Worm (Caenorhabditis elegans) whole organism, young adult: ENCODE results near the gene frh-1.

Source experiments
- C06A6.2 ChIP-seq: fragments of 200-800 bp; sonication (Bioruptor generic); conservative IDR thresholded peaks from 2 replicates; pipeline ENCODE4 v1.3.6; 2022; ENCODE audit warnings: missing genetic modification characterization, missing compliant biosample characterization
- C17E4.6 ChIP-seq: fragments of 200-800 bp; sonication (Bioruptor generic); IDR thresholded peaks from 2 replicates; pipeline ENCODE4 v1.3.6; 2022; ENCODE audit warnings: missing genetic modification reagents, missing genetic modification characterization, missing compliant biosample characterization
- F10E7.11 ChIP-seq: sonication (generic microtip); optimal IDR thresholded peaks from 2 replicates; lab custom pipeline; 2017; ENCODE audit warnings: mild to moderate bottlenecking, missing genetic modification characterization, moderate library complexity, missing compliant biosample characterization
- F33H1.4 ChIP-seq: fragments of 200-800 bp; sonication (Bioruptor generic); IDR thresholded peaks from 2 replicates; pipeline ENCODE4 v1.3.6; 2022; ENCODE audit warnings: missing genetic modification reagents, missing genetic modification characterization, missing compliant biosample characterization
- F57C9.4 ChIP-seq: sonication (generic microtip); optimal IDR thresholded peaks from 2 replicates; lab custom pipeline; 2017; ENCODE audit warnings: mild to moderate bottlenecking, missing genetic modification characterization, missing compliant biosample characterization
- T07F8.4 ChIP-seq: sonication (generic microtip); optimal IDR thresholded peaks from 2 replicates; lab custom pipeline; 2016; ENCODE audit warnings: mild to moderate bottlenecking, missing genetic modification characterization, moderate library complexity, missing compliant biosample characterization
- Y53G8AR.9 ChIP-seq: fragments of 200-800 bp; sonication (Bioruptor generic); conservative IDR thresholded peaks from 2 replicates; pipeline ENCODE4 v1.3.6; 2022; ENCODE audit warnings: missing genetic modification reagents, missing genetic modification characterization, missing compliant biosample characterization
- Y56A3A.18 ChIP-seq: fragments of 200-800 bp; sonication (Bioruptor generic); IDR thresholded peaks from 2 replicates; pipeline ENCODE4 v1.3.6; 2022; ENCODE audit warnings: missing genetic modification reagents, missing genetic modification characterization, missing compliant biosample characterization
- attf-3 ChIP-seq: fragments of 200-800 bp; sonication (Bioruptor generic); conservative IDR thresholded peaks from 2 replicates; pipeline ENCODE4 v1.3.6; 2022; ENCODE audit warnings: missing genetic modification reagents, missing genetic modification characterization, missing compliant biosample characterization
- attf-6 ChIP-seq: fragments of 200-800 bp; sonication (Bioruptor generic); IDR thresholded peaks from 2 replicates; pipeline ENCODE4 v1.3.6; 2022; ENCODE audit warnings: missing genetic modification reagents, missing genetic modification characterization, missing compliant biosample characterization
- ceh-58 ChIP-seq: fragments of 200-800 bp; sonication (Bioruptor generic); IDR thresholded peaks from 2 replicates; pipeline ENCODE4 v1.3.6; 2022; ENCODE audit warnings: missing genetic modification characterization, missing compliant biosample characterization
- dpff-1 ChIP-seq: sonication (generic microtip); optimal IDR thresholded peaks from 2 replicates; lab custom pipeline; 2017; ENCODE audit warnings: mild to moderate bottlenecking, missing genetic modification characterization, missing compliant biosample characterization
- dpl-1 ChIP-seq: fragments of 150-350 bp; optimal IDR thresholded peaks from 2 replicates; lab custom pipeline; 2014; ENCODE audit warnings: missing biosample characterization, missing genetic modification reagents, missing genetic modification characterization
- egl-44 ChIP-seq: fragments of 200-800 bp; sonication (Bioruptor generic); IDR thresholded peaks from 2 replicates; pipeline ENCODE4 v1.3.6; 2022; ENCODE audit warnings: missing genetic modification reagents, missing genetic modification characterization, missing compliant biosample characterization
- gei-17 ChIP-seq: fragments of 200-800 bp; sonication (Bioruptor generic); optimal IDR thresholded peaks from 2 replicates; lab custom pipeline; 2018; ENCODE audit warnings: mild to moderate bottlenecking, missing genetic modification characterization, missing compliant biosample characterization
- hlh-26 ChIP-seq: fragments of 200-800 bp; sonication (Bioruptor generic); conservative IDR thresholded peaks from 2 replicates; pipeline ENCODE4 v1.3.6; 2022; ENCODE audit warnings: missing genetic modification reagents, missing genetic modification characterization, missing compliant biosample characterization
- hmg-1.2 ChIP-seq: fragments of 200-800 bp; sonication (Bioruptor generic); IDR thresholded peaks from 2 replicates; pipeline ENCODE4 v1.3.6; 2022; ENCODE audit warnings: missing genetic modification reagents, missing genetic modification characterization, missing compliant biosample characterization
- let-526 ChIP-seq: fragments of 200-800 bp; sonication (Bioruptor generic); IDR thresholded peaks from 2 replicates; pipeline ENCODE4 v1.3.6; 2022; ENCODE audit warnings: missing genetic modification reagents, missing genetic modification characterization, missing compliant biosample characterization
- lin-35 ChIP-seq, 3 experiments: fragments of 150-350 bp in 2 of 3; sonication (generic microtip) in 1 of 3; optimal IDR thresholded peaks; 2 replicates each; lab custom pipeline; 2014 to 2018; ENCODE audit warnings: missing biosample characterization in 3 of 3, missing genetic modification characterization in 3 of 3, missing genetic modification reagents in 3 of 3
- lin-54 ChIP-seq: fragments of 200-800 bp; sonication (Bioruptor generic); optimal IDR thresholded peaks from 2 replicates; lab custom pipeline; 2018; ENCODE audit warnings: mild to moderate bottlenecking, missing genetic modification characterization, missing compliant biosample characterization
- madf-3 ChIP-seq: fragments of 200-800 bp; sonication (Bioruptor generic); IDR thresholded peaks from 2 replicates; pipeline ENCODE4 v1.3.6; 2022; ENCODE audit warnings: missing genetic modification reagents, missing genetic modification characterization, missing compliant biosample characterization
- madf-6 ChIP-seq: fragments of 200-800 bp; sonication (Bioruptor generic); IDR thresholded peaks from 2 replicates; pipeline ENCODE4 v1.3.6; 2022; ENCODE audit warnings: missing genetic modification reagents, missing genetic modification characterization, missing compliant biosample characterization
- nfya-1 ChIP-seq: sonication (generic microtip); optimal IDR thresholded peaks from 2 replicates; lab custom pipeline; 2017; ENCODE audit warnings: antibody characterized with exemption, missing compliant biosample characterization, missing genetic modification characterization, borderline replicate concordance; ENCODE audit not compliant: insufficient read depth
- nfya-2 ChIP-seq: fragments of 200-800 bp; sonication (Bioruptor generic); IDR thresholded peaks from 2 replicates; pipeline ENCODE4 v1.3.6; 2022; ENCODE audit warnings: missing genetic modification reagents, missing genetic modification characterization, missing compliant biosample characterization
- nhr-179 ChIP-seq: sonication (generic microtip); optimal IDR thresholded peaks from 2 replicates; lab custom pipeline; 2016; ENCODE audit warnings: mild to moderate bottlenecking, missing genetic modification characterization, missing compliant biosample characterization
- nhr-80 ChIP-seq: sonication (generic microtip); optimal IDR thresholded peaks from 2 replicates; lab custom pipeline; 2016; ENCODE audit warnings: missing genetic modification characterization, missing compliant biosample characterization
- nhr-90 ChIP-seq: sonication (generic microtip); optimal IDR thresholded peaks from 2 replicates; lab custom pipeline; 2016; ENCODE audit warnings: missing genotype, mild to moderate bottlenecking, missing genetic modification characterization, missing compliant biosample characterization
- repo-1 ChIP-seq: sonication (generic microtip); optimal IDR thresholded peaks from 2 replicates; lab custom pipeline; 2017; ENCODE audit warnings: mild to moderate bottlenecking, missing genetic modification characterization, missing compliant biosample characterization
- sdz-38 ChIP-seq: sonication (generic microtip); optimal IDR thresholded peaks from 2 replicates; lab custom pipeline; 2016; ENCODE audit warnings: missing genotype, missing genetic modification characterization, missing compliant biosample characterization
- sea-2 ChIP-seq: fragments of 200-800 bp; sonication (Bioruptor generic); IDR thresholded peaks from 2 replicates; pipeline ENCODE4 v1.3.6; 2022; ENCODE audit warnings: missing genetic modification characterization, missing compliant biosample characterization
- snpc-4 ChIP-seq, 5 experiments: fragments of 150-350 bp in 1 of 5; sonication (generic microtip) in 4 of 5; optimal IDR thresholded peaks; 2 replicates each; lab custom pipeline; 2014 to 2018; ENCODE audit warnings: missing genetic modification characterization in 5 of 5, missing biosample characterization in 3 of 5, antibody characterized with exemption in 2 of 5, mild to moderate bottlenecking in 2 of 5, missing compliant biosample characterization in 2 of 5, missing genotype in 2 of 5, moderate library complexity in 2 of 5, missing genetic modification reagents in 1 of 5
- xnd-1 ChIP-seq: sonication (generic microtip); optimal IDR thresholded peaks from 2 replicates; lab custom pipeline; 2016; ENCODE audit warnings: missing genotype, missing genetic modification reagents, missing genetic modification characterization, missing compliant biosample characterization
- zfh-2 ChIP-seq: fragments of 200-800 bp; sonication (Bioruptor generic); conservative IDR thresholded peaks from 2 replicates; pipeline ENCODE4 v1.3.6; 2022; ENCODE audit warnings: missing genetic modification reagents, missing genetic modification characterization, missing compliant biosample characterization
- ztf-26 ChIP-seq: sonication (generic microtip); optimal IDR thresholded peaks from 2 replicates; lab custom pipeline; 2017; ENCODE audit warnings: missing genetic modification characterization, missing compliant biosample characterization
- ztf-6 ChIP-seq: fragments of 200-800 bp; sonication (Bioruptor generic); IDR thresholded peaks from 2 replicates; pipeline ENCODE4 v1.3.6; 2022; ENCODE audit warnings: missing genetic modification reagents, missing genetic modification characterization, missing compliant biosample characterization

frh-1 gene

ce11 chrII:5955638-5956167 lies 38.5 kb downstream of the frh-1 start (continued):
- TF ChIP-seq snpc-4 (GFP tag; optimal IDR thresholded peaks at IDR 0.05; lab: Kevin White, UChicago) (no peak), snpc-4 (tag; optimal IDR thresholded peaks at IDR 0.05; lab: Kevin White, UChicago) (no peak), nhr-90 (tag; lab: Kevin White, UChicago) (no peak)

- no peak for TF ChIP-seq let-526 (GFP tag; lab: Robert Waterston, UW)
- TF ChIP-seq F57C9.4: no peak
Measured at ce11 chrII:5956583-5956982, 39.4 kb downstream of the frh-1 start, which contains the start of gene casy-1. Gene casy-1 (minus strand): TSS chrII:5956683.

ce11 chrII:5957803-5958367 lies 40.7 kb downstream of the frh-1 start:
- TF ChIP-seq C17E4.6 (GFP tag; lab: Robert Waterston, UW) (no peak), attf-6 (GFP tag; lab: Robert Waterston, UW) (no peak), egl-44 (GFP tag; lab: Robert Waterston, UW) (no peak), F57C9.4 (no peak), nfya-2 (GFP tag; lab: Robert Waterston, UW) (no peak), sea-2 (GFP tag; lab: Robert Waterston, UW) (no peak), hlh-26 (GFP tag; lab: Robert Waterston, UW) (no peak), lin-54 (GFP tag; lab: Kevin White, UChicago) (no peak), ceh-58 (no peak), F10E7.11 (no peak), repo-1 (tag; lab: Kevin White, UChicago) (no peak), dpff-1 (no peak), F33H1.4 (no peak), dpl-1 (no peak), T07F8.4 (no peak), madf-3 (GFP tag; lab: Robert Waterston, UW) (no peak), ztf-26 (no peak), zfh-2 (no peak), madf-6 (GFP tag; lab: Robert Waterston, UW) (no peak)

ce11 chrII:5959575-5960119 lies 42.4 kb downstream of the frh-1 start:
- TF ChIP-seq attf-3 (no peak), sdz-38 (tag; lab: Kevin White, UChicago) (no peak), C06A6.2 (GFP tag; lab: Robert Waterston, UW) (no peak), lin-35 (GFP tag; optimal IDR thresholded peaks at IDR 0.05; lab: Kevin White, UChicago) (no peak), Y53G8AR.9 (no peak), nhr-179 (tag; lab: Kevin White, UChicago) (no peak), ztf-6 (GFP tag; lab: Robert Waterston, UW) (no peak), nhr-80 (no peak), gei-17 (no peak), nfya-1 (no peak), xnd-1 (no peak), repo-1 (tag; lab: Kevin White, UChicago) (no peak), Y56A3A.18 (no peak), hmg-1.2 (GFP tag; lab: Robert Waterston, UW) (no peak)
